Worm (Caenorhabditis elegans) whole organism, L4 larva: ENCODE results near the gene Y71H2B.2.

ENCODE experiments used
- F10B5.3 ChIP-seq: sonication (generic microtip); optimal IDR thresholded peaks from 2 replicates; lab custom pipeline; 2016; ENCODE audit warnings: mild to moderate bottlenecking, missing genetic modification characterization, missing compliant biosample characterization
- T20F7.1 ChIP-seq: fragments of 200-800 bp; sonication (Bioruptor generic); optimal IDR thresholded peaks from 2 replicates; lab custom pipeline; 2018; ENCODE audit warnings: mild to moderate bottlenecking, missing genetic modification characterization, missing compliant biosample characterization
- T26A8.4 ChIP-seq: fragments of 200-800 bp; sonication (Bioruptor generic); IDR thresholded peaks from 2 replicates; pipeline ENCODE4 v1.3.6; 2022; ENCODE audit warnings: missing genetic modification characterization, missing compliant biosample characterization
- ZK337.2 ChIP-seq: fragments of 200-800 bp; sonication (Bioruptor generic); IDR thresholded peaks from 2 replicates; pipeline ENCODE4 v1.3.6; 2022; ENCODE audit warnings: missing genetic modification reagents, missing genetic modification characterization, missing compliant biosample characterization
- ama-1 ChIP-seq: fragments of 150-350 bp; optimal IDR thresholded peaks from 2 replicates; lab custom pipeline; 2014; ENCODE audit warnings: inconsistent platforms, mixed read lengths
- arid-1 ChIP-seq: fragments of 200-800 bp; sonication (Bioruptor generic); conservative IDR thresholded peaks from 2 replicates; pipeline ENCODE4 v1.3.6; 2022; ENCODE audit warnings: missing genetic modification reagents, missing genetic modification characterization, missing compliant biosample characterization
- attf-4 ChIP-seq: sonication (generic microtip); optimal IDR thresholded peaks from 3 replicates; lab custom pipeline; 2017; ENCODE audit warnings: missing biosample characterization, missing genetic modification characterization
- ceh-28 ChIP-seq: fragments of 150-350 bp; optimal IDR thresholded peaks from 2 replicates; lab custom pipeline; 2014; ENCODE audit warnings: missing biosample characterization, missing genetic modification reagents, missing genetic modification characterization
- ces-1 ChIP-seq: fragments of 150-350 bp; sonication (generic microtip); optimal IDR thresholded peaks from 4 replicates; lab custom pipeline; 2014; ENCODE audit warnings: missing biosample characterization, missing genetic modification reagents, missing genetic modification characterization
- cey-2 ChIP-seq: sonication (generic microtip); optimal IDR thresholded peaks from 3 replicates; lab custom pipeline; 2017; ENCODE audit warnings: missing genetic modification characterization, mild to moderate bottlenecking, missing compliant biosample characterization, antibody characterized with exemption, borderline replicate concordance; ENCODE audit not compliant: insufficient read depth
- ctbp-1 ChIP-seq: fragments of 200-800 bp; sonication (Bioruptor generic); IDR thresholded peaks from 2 replicates; pipeline ENCODE4 v1.3.6; 2022; ENCODE audit warnings: missing genetic modification reagents, missing genetic modification characterization, missing compliant biosample characterization
- daf-16 ChIP-seq, 3 experiments: sonication (generic microtip); optimal IDR thresholded peaks; 2 replicates each; lab custom pipeline; 2016 to 2017; ENCODE audit warnings: missing genetic modification characterization in 3 of 3, missing genetic modification reagents in 3 of 3, mild to moderate bottlenecking in 2 of 3, missing compliant biosample characterization in 2 of 3, missing biosample characterization in 1 of 3, moderate library complexity in 1 of 3
- daf-19 ChIP-seq: fragments of 200-800 bp; sonication (Bioruptor generic); conservative IDR thresholded peaks from 2 replicates; pipeline ENCODE4 v1.3.6; 2022; ENCODE audit warnings: missing genetic modification characterization, missing compliant biosample characterization
- dmd-9 ChIP-seq: fragments of 200-800 bp; sonication (Bioruptor generic); IDR thresholded peaks from 2 replicates; pipeline ENCODE4 v1.3.6; 2022; ENCODE audit warnings: missing genetic modification reagents, missing genetic modification characterization, missing compliant biosample characterization
- duxl-1 ChIP-seq: sonication (generic microtip); optimal IDR thresholded peaks from 2 replicates; lab custom pipeline; 2016; ENCODE audit warnings: mild to moderate bottlenecking, missing genetic modification characterization, moderate library complexity, missing compliant biosample characterization; ENCODE audit not compliant: poor library complexity
- gei-8 ChIP-seq: fragments of 200-800 bp; sonication (Bioruptor generic); optimal IDR thresholded peaks from 2 replicates; lab custom pipeline; 2018; ENCODE audit warnings: mild to moderate bottlenecking, missing genetic modification characterization, missing compliant biosample characterization
- hif-1 ChIP-seq, 2 experiments: sonication (generic microtip); optimal IDR thresholded peaks; 2 replicates each; lab custom pipeline; 2016 to 2017; ENCODE audit warnings: missing compliant biosample characterization in 2 of 2, missing genetic modification characterization in 2 of 2, missing genetic modification reagents in 2 of 2, missing genotype in 2 of 2, mild to moderate bottlenecking in 1 of 2
- hlh-11 ChIP-seq: fragments of 200-800 bp; sonication (Bioruptor generic); optimal IDR thresholded peaks from 2 replicates; lab custom pipeline; 2018; ENCODE audit warnings: mild to moderate bottlenecking, missing genetic modification characterization, missing compliant biosample characterization
- lin-29 ChIP-seq: fragments of 200-800 bp; sonication (Bioruptor generic); IDR thresholded peaks from 2 replicates; pipeline ENCODE4 v1.3.6; 2022; ENCODE audit warnings: missing genetic modification reagents, missing genetic modification characterization, missing compliant biosample characterization
- lsy-2 ChIP-seq, 2 experiments: fragments of 150-350 bp in 1 of 2; sonication (generic microtip) in 1 of 2; optimal IDR thresholded peaks; 2 replicates each; lab custom pipeline; 2014 to 2017; ENCODE audit warnings: missing biosample characterization in 2 of 2, missing genetic modification characterization in 2 of 2
- mdt-29 ChIP-seq: fragments of 200-800 bp; sonication (Bioruptor generic); IDR thresholded peaks from 2 replicates; pipeline ENCODE4 v1.3.6; 2022; ENCODE audit warnings: missing genetic modification reagents, missing genetic modification characterization, missing compliant biosample characterization
- nhr-10 ChIP-seq: fragments of 150-350 bp; optimal IDR thresholded peaks from 2 replicates; lab custom pipeline; 2014; ENCODE audit warnings: missing biosample characterization, missing genetic modification characterization
- nhr-11 ChIP-seq: fragments of 150-350 bp; optimal IDR thresholded peaks from 2 replicates; lab custom pipeline; 2014; ENCODE audit warnings: missing biosample characterization, missing genetic modification characterization
- nhr-237 ChIP-seq: sonication (generic microtip); optimal IDR thresholded peaks from 2 replicates; lab custom pipeline; 2017; ENCODE audit warnings: missing biosample characterization, missing genetic modification characterization
- nhr-28 ChIP-seq: fragments of 150-350 bp; optimal IDR thresholded peaks from 2 replicates; lab custom pipeline; 2014; ENCODE audit warnings: missing biosample characterization, missing genetic modification characterization
- nhr-42 ChIP-seq: fragments of 200-800 bp; sonication (Bioruptor generic); IDR thresholded peaks from 2 replicates; pipeline ENCODE4 v1.3.6; 2022; ENCODE audit warnings: missing genetic modification characterization, missing compliant biosample characterization
- nhr-48 ChIP-seq: sonication (generic microtip); optimal IDR thresholded peaks from 2 replicates; lab custom pipeline; 2016; ENCODE audit warnings: mild to moderate bottlenecking, missing genetic modification characterization, missing compliant biosample characterization
- saeg-2 ChIP-seq: fragments of 200-800 bp; sonication (Bioruptor generic); IDR thresholded peaks from 2 replicates; pipeline ENCODE4 v1.3.6; 2022; ENCODE audit warnings: missing genetic modification reagents, missing genetic modification characterization, missing compliant biosample characterization
- set-16 ChIP-seq: fragments of 200-800 bp; sonication (Bioruptor generic); IDR thresholded peaks from 2 replicates; pipeline ENCODE4 v1.3.6; 2022; ENCODE audit warnings: missing genetic modification reagents, missing genetic modification characterization, missing compliant biosample characterization
- tag-97 ChIP-seq: fragments of 200-800 bp; sonication (Bioruptor generic); IDR thresholded peaks from 2 replicates; pipeline ENCODE4 v1.3.6; 2022; ENCODE audit warnings: missing genetic modification characterization, missing compliant biosample characterization
- tra-1 ChIP-seq: fragments of 200-800 bp; sonication (Bioruptor generic); IDR thresholded peaks from 2 replicates; pipeline ENCODE4 v1.3.6; 2022; ENCODE audit warnings: missing genetic modification reagents, missing genetic modification characterization, missing compliant biosample characterization
- unc-62 ChIP-seq, 3 experiments: fragments of 150-350 bp in 1 of 3; sonication (generic microtip); optimal IDR thresholded peaks in 2 of 3; peaks in 1 of 3; 1 replicate in 1 of 3; 2 replicates in 2 of 3; lab custom pipeline; 2014 to 2017; ENCODE audit warnings: missing biosample characterization in 3 of 3, missing genetic modification characterization in 3 of 3, missing genetic modification reagents in 3 of 3, missing genotype in 1 of 3
- ztf-7 ChIP-seq: fragments of 150-350 bp; optimal IDR thresholded peaks from 2 replicates; lab custom pipeline; 2014; ENCODE audit warnings: missing biosample characterization, missing genetic modification characterization

Y71H2B.2 gene

ce11 chrIII:2619559-2619958 lies 3.4 kb upstream of the Y71H2B.2 start, which contains the start of gene ppfr-4 (continued):
- no peak for TF ChIP-seq nhr-42
- TF ChIP-seq T20F7.1 (GFP tag; lab: Kevin White, UChicago), result no peak
- TF ChIP-seq ama-1 (lab: Kevin White, UChicago), result no peak
- no peak for TF ChIP-seq daf-16 (GFP tag; optimal IDR thresholded peaks at IDR 0.05; lab: Kevin White, UChicago)
- TF ChIP-seq daf-16 (tag; optimal IDR thresholded peaks at IDR 0.05; lab: Kevin White, UChicago), result peak; percentile 15

- TF ChIP-seq ZK337.2 (GFP tag; lab: Robert Waterston, UW) (no peak), nhr-28 (tag; lab: Kevin White, UChicago) (peak; percentile 3)
Measured at ce11 chrIII:2628690-2629089, 5.7 kb downstream of the Y71H2B.2 start, which contains the start of gene acbp-8. Gene acbp-8, plus strand, starts transcription at chrIII:2629013.

- TF ChIP-seq lin-29 (no peak), unc-62 (GFP tag; optimal IDR thresholded peaks at IDR 0.05 in 1 of 2; lab: Kevin White, UChicago) (peak in 1 of 2 experiments; percentile 9), unc-62 (tag; optimal IDR thresholded peaks at IDR 0.05; lab: Kevin White, UChicago) (no peak), cey-2 (no peak), nhr-28 (tag; lab: Kevin White, UChicago) (peak; percentile 2), nhr-11 (tag; lab: Kevin White, UChicago) (no peak), lsy-2 (tag; optimal IDR thresholded peaks at IDR 0.05; lab: Kevin White, UChicago) (peak in 1 of 2 experiments; percentile 30)
Measured at ce11 chrIII:2632819-2633398, 9.9 kb downstream of the Y71H2B.2 start.

- no peak for TF ChIP-seq F10B5.3 (tag; lab: Kevin White, UChicago)
- no peak for TF ChIP-seq saeg-2
- no peak for TF ChIP-seq mdt-29 (GFP tag; lab: Robert Waterston, UW)
- no peak for TF ChIP-seq tra-1 (GFP tag; lab: Robert Waterston, UW)
- no peak for TF ChIP-seq duxl-1 (tag; lab: Kevin White, UChicago)
- no peak for TF ChIP-seq ctbp-1 (GFP tag; lab: Robert Waterston, UW)
- TF ChIP-seq nhr-48 (tag; lab: Kevin White, UChicago), result no peak
- TF ChIP-seq nhr-10 (tag; lab: Kevin White, UChicago), result no peak
- no peak for TF ChIP-seq dmd-9 (GFP tag; lab: Robert Waterston, UW)
- TF ChIP-seq ceh-28 (tag; lab: Kevin White, UChicago), result no peak
- TF ChIP-seq tag-97 (GFP tag; lab: Robert Waterston, UW), result no peak
- TF ChIP-seq ces-1, result no peak
- no peak for TF ChIP-seq lsy-2 (tag; optimal IDR thresholded peaks at IDR 0.05; lab: Kevin White, UChicago)
- TF ChIP-seq gei-8 (GFP tag; lab: Kevin White, UChicago), result no peak
- TF ChIP-seq arid-1 (GFP tag; lab: Robert Waterston, UW), result no peak
- TF ChIP-seq daf-19, result no peak
- no peak for TF ChIP-seq T26A8.4 (GFP tag; lab: Robert Waterston, UW)
- TF ChIP-seq ztf-7 (tag; lab: Kevin White, UChicago), result no peak
- no peak for TF ChIP-seq hlh-11 (tag; lab: Kevin White, UChicago)
- no peak for TF ChIP-seq nhr-237
Measured at ce11 chrIII:2634577-2634976, 11.6 kb downstream of the Y71H2B.2 start.

ce11 chrIII:2636137-2636536 lies 13.2 kb downstream of the Y71H2B.2 start, which contains the start of gene zmp-2:
Gene zmp-2, plus strand, starts transcription at chrIII:2636383.
- TF ChIP-seq set-16 (GFP tag; lab: Robert Waterston, UW), result peak; percentile 86
- no peak for TF ChIP-seq hif-1 (tag; optimal IDR thresholded peaks at IDR 0.05; lab: Kevin White, UChicago)
- peak; percentile 4 for TF ChIP-seq hlh-11 (tag; lab: Kevin White, UChicago)
- no peak for TF ChIP-seq attf-4 (tag; lab: Kevin White, UChicago)
- TF ChIP-seq, all 104 proteins: peak for 2
